Fruit fly (Drosophila melanogaster): ENCODE data around the gene CG32425.
A peak's percentile ranks its signal among the peaks of the same experiment; 100 is the strongest.

CG32425 gene

dm6 chr3L:20508136-20508635, 11.1 kb downstream of the CG32425 start:
- peak; percentile 85 for TF ChIP-seq CG17801 (GFP tag; optimal IDR thresholded peaks at IDR 0.05; ENCODE audit: partially characterized antibody)

- peak; percentile 72 for TF ChIP-seq CG17801 (GFP tag; optimal IDR thresholded peaks at IDR 0.05; ENCODE audit: partially characterized antibody)
Measured at dm6 chr3L:20509121-20509934, 12.2 kb downstream of the CG32425 start.

- no peak for TF ChIP-seq CG17801 (GFP tag; optimal IDR thresholded peaks at IDR 0.05; ENCODE audit: partially characterized antibody)
Measured at dm6 chr3L:20511499-20512108, 14.5 kb downstream of the CG32425 start.

DNA sequence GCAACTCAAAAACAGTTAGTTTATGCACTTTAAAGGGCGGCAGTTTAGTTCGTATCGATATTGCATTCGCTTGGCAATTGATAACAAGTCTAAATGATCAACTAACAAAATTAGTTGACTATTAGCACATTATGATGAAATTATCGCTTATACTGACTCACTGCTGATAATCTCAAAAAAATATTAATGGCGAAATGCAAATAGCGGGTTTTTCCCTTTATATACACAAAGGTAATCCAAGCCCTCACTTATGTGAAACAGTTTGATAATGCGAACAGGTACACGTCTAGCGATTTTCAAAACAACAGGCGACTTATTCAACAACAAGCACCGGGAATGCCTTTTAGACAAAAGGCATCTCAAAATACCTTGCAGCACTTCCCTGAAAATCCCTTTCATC, 17.0 kb downstream of the CG32425 start:
- no peak for TF ChIP-seq CG17801 (GFP tag; optimal IDR thresholded peaks at IDR 0.05; ENCODE audit: partially characterized antibody)

- peak; percentile 71 for TF ChIP-seq CG17801 (GFP tag; optimal IDR thresholded peaks at IDR 0.05; ENCODE audit: partially characterized antibody)
Measured at dm6 chr3L:20516519-20517178, 19.5 kb downstream of the CG32425 start.

DNA sequence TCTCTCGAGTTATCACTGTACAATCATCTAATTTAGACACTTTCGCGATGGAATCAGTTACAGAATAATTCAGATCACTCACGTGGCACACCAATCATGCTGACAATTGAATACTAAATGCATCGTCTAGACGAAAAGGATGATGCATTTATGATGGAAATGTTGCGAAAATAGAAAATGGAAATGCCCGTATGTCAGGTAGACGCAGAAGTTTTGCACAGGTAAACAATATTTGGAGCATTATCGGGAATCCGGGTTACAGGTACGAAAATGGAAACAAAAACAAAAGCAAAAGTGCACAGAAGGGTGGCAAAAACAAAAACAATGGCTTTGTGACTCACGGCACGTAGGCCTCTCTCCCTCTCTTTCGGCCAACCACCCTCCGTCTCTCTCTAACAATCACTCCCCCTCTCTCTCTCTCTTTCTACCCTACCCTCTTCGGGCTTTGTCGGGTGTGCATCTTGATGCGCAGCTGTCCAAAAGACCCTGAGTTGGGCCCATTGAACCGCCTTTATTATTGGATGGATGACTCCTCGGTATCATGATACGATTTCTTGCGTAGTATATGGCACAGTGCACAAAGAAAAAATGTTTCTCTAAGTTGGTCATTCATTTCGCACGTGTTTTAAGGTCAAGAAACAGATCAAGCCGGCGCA, 20.2 kb downstream of the CG32425 start:
- no peak for TF ChIP-seq CG17801 (GFP tag; optimal IDR thresholded peaks at IDR 0.05; ENCODE audit: partially characterized antibody)

DNA sequence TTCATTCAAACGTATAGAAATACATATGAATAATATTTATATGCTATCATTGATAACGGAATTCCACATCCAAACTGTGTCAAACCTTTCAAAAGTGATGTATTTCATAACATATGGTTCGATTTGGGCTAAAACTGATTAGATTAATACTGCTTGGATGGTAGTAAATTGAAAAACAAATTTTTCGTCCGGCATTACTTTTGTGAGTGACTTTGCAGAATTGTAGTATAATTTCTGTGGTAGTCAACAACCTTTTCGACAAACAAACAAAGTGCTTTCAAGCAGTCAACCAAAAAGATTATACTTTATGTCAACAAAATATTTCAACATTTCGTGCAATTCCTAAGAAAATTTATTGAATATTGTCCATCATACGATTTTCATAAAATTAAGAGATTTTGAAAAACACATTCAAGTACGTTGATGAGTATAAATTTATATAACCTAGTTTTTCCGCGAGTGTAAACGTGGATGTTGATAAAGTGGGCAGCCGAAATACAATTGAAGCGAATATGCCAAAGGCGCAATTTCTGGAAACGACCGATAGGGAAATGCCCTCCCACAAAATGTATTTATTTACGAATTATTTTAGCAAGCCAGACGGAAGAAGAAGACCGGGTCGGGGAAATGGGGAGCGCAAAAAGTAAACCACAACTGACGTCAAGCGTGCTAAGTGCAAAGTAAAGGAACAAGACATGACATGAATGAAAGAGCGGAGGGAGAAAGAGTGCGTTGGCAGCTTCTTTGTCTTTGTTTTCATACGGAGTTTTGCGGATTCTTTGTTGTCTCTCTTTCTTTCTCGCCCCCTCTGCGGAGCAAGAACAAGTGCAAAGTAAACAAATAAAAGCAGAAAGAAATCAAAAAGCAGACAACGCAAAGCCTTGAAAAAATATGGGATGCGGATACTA, 21.0 kb downstream of the CG32425 start:
- TF ChIP-seq CG17801 (GFP tag; optimal IDR thresholded peaks at IDR 0.05; ENCODE audit: partially characterized antibody) = no peak

DNA sequence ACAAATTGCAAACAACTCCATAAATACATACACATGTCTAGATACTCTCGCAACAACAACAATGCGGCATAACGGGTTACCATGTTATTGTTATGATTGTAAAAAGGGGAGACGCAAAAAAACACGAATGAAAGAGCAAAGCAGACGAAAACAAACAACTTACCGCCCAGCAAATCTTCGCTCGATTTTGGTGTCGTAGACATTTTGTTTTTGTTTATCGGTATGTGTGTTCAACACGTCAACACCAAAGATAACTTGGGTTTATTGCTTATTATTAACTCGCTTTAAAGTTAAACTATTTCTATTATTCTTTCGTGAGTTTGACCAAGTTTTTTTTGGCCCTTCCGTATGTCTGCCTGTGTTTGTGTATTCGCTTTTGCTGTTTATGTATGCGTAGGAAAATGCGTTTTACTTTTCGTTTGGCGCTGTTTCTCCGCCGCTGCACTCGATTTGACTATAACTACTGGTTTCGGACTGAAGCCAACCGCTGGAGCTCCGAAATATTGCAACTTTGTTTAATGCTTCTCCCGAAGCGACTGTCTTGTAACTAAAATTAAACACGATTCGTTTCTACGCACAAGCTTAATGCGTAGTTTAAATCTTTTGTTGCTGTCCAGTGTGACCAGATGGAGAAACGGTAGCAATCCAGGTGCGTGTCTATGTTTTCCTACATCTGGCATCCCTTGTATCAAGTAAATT, 21.8 kb downstream of the CG32425 start, which contains the start of gene BNIP3:
TSS of gene BNIP3 (minus strand) at position 589 of the 699 bp plus-strand sequence.
- TF ChIP-seq CG17801 (GFP tag; optimal IDR thresholded peaks at IDR 0.05; ENCODE audit: partially characterized antibody) = no peak

dm6 chr3L:20520687-20521169, 23.6 kb downstream of the CG32425 start, which contains the start of the genes mTerf3 and CG5104:
mTerf3 (minus strand) TSS chr3L:20520772.
CG5104 (plus strand) TSS chr3L:20521009.
- TF ChIP-seq CG17801 (GFP tag; optimal IDR thresholded peaks at IDR 0.05; ENCODE audit: partially characterized antibody) = no peak

- TF ChIP-seq CG17801 (GFP tag; optimal IDR thresholded peaks at IDR 0.05; ENCODE audit: partially characterized antibody) = peak; percentile 6
Measured at dm6 chr3L:20524409-20525010, 27.4 kb downstream of the CG32425 start.

- TF ChIP-seq CG17801 (GFP tag; optimal IDR thresholded peaks at IDR 0.05; ENCODE audit: partially characterized antibody) = no peak
Measured at dm6 chr3L:20525743-20526142, 28.6 kb downstream of the CG32425 start.

- TF ChIP-seq CG17801 (GFP tag; optimal IDR thresholded peaks at IDR 0.05; ENCODE audit: partially characterized antibody) = no peak
Measured at dm6 chr3L:20526143-20526195, 28.8 kb downstream of the CG32425 start, which contains the start of gene Pss. Pss (minus strand) TSS chr3L:20526174.

DNA sequence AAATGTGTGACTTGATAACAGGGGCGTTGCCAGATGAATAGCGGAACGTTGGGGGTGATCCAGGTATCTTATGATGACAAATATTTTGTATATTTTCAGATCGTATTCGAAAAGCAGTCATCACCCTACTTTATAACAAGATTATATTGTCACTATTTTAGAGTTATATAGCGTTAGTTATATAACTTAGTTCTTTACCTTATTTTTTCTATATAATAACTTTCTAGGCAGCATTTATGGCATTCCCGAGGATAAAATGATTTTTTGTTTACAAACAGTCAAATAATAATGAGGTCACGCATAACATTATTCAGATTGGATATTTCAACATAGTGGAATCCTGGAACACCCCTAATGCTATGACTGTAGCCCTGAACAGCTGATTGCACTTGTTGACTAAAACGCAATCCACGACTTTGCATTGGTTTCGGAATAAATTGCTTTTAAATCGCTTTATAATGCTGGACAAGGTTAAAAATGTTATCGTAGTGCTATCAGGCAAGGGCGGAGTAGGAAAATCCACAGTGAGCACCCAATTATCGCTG, 29.1 kb downstream of the CG32425 start, which contains the start of gene Nubp2:
TSS of gene Nubp2 (plus strand) at position 381 of the 545 bp plus-strand sequence.
- peak; percentile 94 for TF ChIP-seq CG17801 (GFP tag; optimal IDR thresholded peaks at IDR 0.05; ENCODE audit: partially characterized antibody)
